Worm (Caenorhabditis elegans) whole organism, midembryonic: ENCODE measurements around the gene K10D6.4.

Experiments
- T22C8.4 ChIP-seq: fragments of 200-800 bp; sonication (Bioruptor generic); IDR thresholded peaks from 2 replicates; pipeline ENCODE4 v1.3.6; 2022; ENCODE audit warnings: missing genetic modification characterization, missing compliant biosample characterization
- med-1 ChIP-seq: sonication (generic microtip); optimal IDR thresholded peaks from 2 replicates; lab custom pipeline; 2017; ENCODE audit warnings: missing genetic modification characterization, mild to moderate bottlenecking, missing compliant biosample characterization, antibody characterized with exemption, missing genetic modification reagents; ENCODE audit not compliant: insufficient read depth
- ref-1 ChIP-seq: fragments of 200-800 bp; sonication (Bioruptor generic); conservative IDR thresholded peaks from 2 replicates; pipeline ENCODE4 v1.3.6; 2022; ENCODE audit warnings: missing genetic modification reagents, missing genetic modification characterization, missing compliant biosample characterization
- tab-1 ChIP-seq: fragments of 200-800 bp; sonication (Bioruptor generic); IDR thresholded peaks from 2 replicates; pipeline ENCODE4 v1.3.6; 2022; ENCODE audit warnings: missing genetic modification characterization, missing compliant biosample characterization
- ztf-23 ChIP-seq: fragments of 200-800 bp; sonication (Bioruptor generic); IDR thresholded peaks from 2 replicates; pipeline ENCODE4 v1.3.6; 2022; ENCODE audit warnings: missing genetic modification reagents, missing genetic modification characterization, missing compliant biosample characterization
- ztf-29 ChIP-seq: fragments of 200-800 bp; sonication (Bioruptor generic); IDR thresholded peaks from 2 replicates; pipeline ENCODE4 v1.3.6; 2022; ENCODE audit warnings: missing genetic modification reagents, missing genetic modification characterization, missing compliant biosample characterization

DNA sequence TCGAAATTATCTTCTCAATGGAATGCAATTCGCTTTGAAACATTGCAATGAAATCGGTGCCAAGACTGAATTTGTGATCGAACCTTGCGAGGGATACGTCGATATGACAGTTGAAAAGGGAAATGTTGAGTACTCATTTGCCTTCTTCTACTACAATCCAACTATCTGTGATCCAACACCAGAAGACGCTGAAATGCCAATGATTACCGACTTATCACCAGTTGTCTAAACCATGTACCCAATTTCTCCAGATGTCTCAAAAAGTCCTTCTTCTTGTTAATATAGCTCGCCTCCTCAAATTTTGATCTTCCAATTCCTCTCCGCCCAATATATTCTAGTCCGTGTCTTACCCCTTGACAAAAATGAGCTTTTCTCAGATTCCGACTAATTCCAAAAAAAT is 14.4 kb downstream of the K10D6.4 start:
- TF ChIP-seq ztf-29 (GFP tag; lab: Robert Waterston, UW) (no peak), tab-1 (GFP tag; lab: Robert Waterston, UW) (no peak), med-1 (no peak), ref-1 (no peak), ztf-23 (GFP tag; lab: Robert Waterston, UW) (no peak), T22C8.4 (no peak)
